Worm (Caenorhabditis elegans) whole organism, young adult: Measurements from ENCODE around the gene rps-25.

ENCODE experiments used
- B0019.2 ChIP-seq: fragments of 200-800 bp; sonication (Bioruptor generic); conservative IDR thresholded peaks from 2 replicates; pipeline ENCODE4 v1.3.6; 2022; ENCODE audit warnings: missing genetic modification reagents, missing genetic modification characterization, missing compliant biosample characterization
- F33H1.4 ChIP-seq: fragments of 200-800 bp; sonication (Bioruptor generic); IDR thresholded peaks from 2 replicates; pipeline ENCODE4 v1.3.6; 2022; ENCODE audit warnings: missing genetic modification reagents, missing genetic modification characterization, missing compliant biosample characterization
- F39B2.1 ChIP-seq: fragments of 200-800 bp; sonication (Bioruptor generic); IDR thresholded peaks from 2 replicates; pipeline ENCODE4 v1.3.6; 2022; ENCODE audit warnings: missing genetic modification reagents, missing genetic modification characterization, missing compliant biosample characterization
- F52B5.7 ChIP-seq: sonication (generic microtip); optimal IDR thresholded peaks from 2 replicates; lab custom pipeline; 2016; ENCODE audit warnings: mild to moderate bottlenecking, missing genetic modification characterization, missing compliant biosample characterization
- F55B11.4 ChIP-seq: sonication (generic microtip); optimal IDR thresholded peaks from 2 replicates; lab custom pipeline; 2016; ENCODE audit warnings: missing compliant biosample characterization, missing genetic modification characterization, borderline replicate concordance; ENCODE audit not compliant: insufficient read depth
- T07F8.4 ChIP-seq: sonication (generic microtip); optimal IDR thresholded peaks from 2 replicates; lab custom pipeline; 2016; ENCODE audit warnings: mild to moderate bottlenecking, missing genetic modification characterization, moderate library complexity, missing compliant biosample characterization
- T26A5.8 ChIP-seq: sonication (generic microtip); optimal IDR thresholded peaks from 2 replicates; lab custom pipeline; 2016; ENCODE audit warnings: missing genetic modification characterization, missing compliant biosample characterization
- Y53G8AR.9 ChIP-seq: fragments of 200-800 bp; sonication (Bioruptor generic); conservative IDR thresholded peaks from 2 replicates; pipeline ENCODE4 v1.3.6; 2022; ENCODE audit warnings: missing genetic modification reagents, missing genetic modification characterization, missing compliant biosample characterization
- Y67H2A.10 ChIP-seq: fragments of 200-800 bp; sonication (Bioruptor generic); conservative IDR thresholded peaks from 2 replicates; pipeline ENCODE4 v1.3.6; 2022; ENCODE audit warnings: missing genetic modification reagents, missing genetic modification characterization, missing compliant biosample characterization
- attf-3 ChIP-seq: fragments of 200-800 bp; sonication (Bioruptor generic); conservative IDR thresholded peaks from 2 replicates; pipeline ENCODE4 v1.3.6; 2022; ENCODE audit warnings: missing genetic modification reagents, missing genetic modification characterization, missing compliant biosample characterization
- attf-6 ChIP-seq: fragments of 200-800 bp; sonication (Bioruptor generic); IDR thresholded peaks from 2 replicates; pipeline ENCODE4 v1.3.6; 2022; ENCODE audit warnings: missing genetic modification reagents, missing genetic modification characterization, missing compliant biosample characterization
- ceh-79 ChIP-seq: sonication (generic microtip); optimal IDR thresholded peaks from 2 replicates; lab custom pipeline; 2017; ENCODE audit warnings: mild to moderate bottlenecking, missing genetic modification characterization, missing compliant biosample characterization
- ceh-91 ChIP-seq: fragments of 200-800 bp; sonication (Bioruptor generic); IDR thresholded peaks from 2 replicates; pipeline ENCODE4 v1.3.6; 2022; ENCODE audit warnings: missing genetic modification reagents, missing genetic modification characterization, missing compliant biosample characterization
- dox-1 ChIP-seq: fragments of 200-800 bp; sonication (Bioruptor generic); IDR thresholded peaks from 2 replicates; pipeline ENCODE4 v1.3.6; 2022; ENCODE audit warnings: missing genetic modification reagents, missing genetic modification characterization, missing compliant biosample characterization
- efl-1 ChIP-seq: fragments of 150-350 bp; optimal IDR thresholded peaks from 2 replicates; lab custom pipeline; 2014; ENCODE audit warnings: missing biosample characterization, missing genetic modification reagents, missing genetic modification characterization
- egl-44 ChIP-seq: fragments of 200-800 bp; sonication (Bioruptor generic); IDR thresholded peaks from 2 replicates; pipeline ENCODE4 v1.3.6; 2022; ENCODE audit warnings: missing genetic modification reagents, missing genetic modification characterization, missing compliant biosample characterization
- ekl-4 ChIP-seq: fragments of 200-800 bp; sonication (Bioruptor generic); IDR thresholded peaks from 2 replicates; pipeline ENCODE4 v1.3.6; 2022; ENCODE audit warnings: missing genetic modification reagents, missing genetic modification characterization, missing compliant biosample characterization
- ets-4 ChIP-seq: fragments of 200-800 bp; sonication (Bioruptor generic); optimal IDR thresholded peaks from 2 replicates; lab custom pipeline; 2018; ENCODE audit warnings: mild to moderate bottlenecking, missing genetic modification characterization, missing compliant biosample characterization
- fkh-3 ChIP-seq: sonication (generic microtip); optimal IDR thresholded peaks from 2 replicates; lab custom pipeline; 2016; ENCODE audit warnings: mild to moderate bottlenecking, missing genetic modification characterization, missing compliant biosample characterization
- him-1 ChIP-seq: sonication (generic microtip); optimal IDR thresholded peaks from 2 replicates; lab custom pipeline; 2016; ENCODE audit warnings: missing genotype, missing genetic modification reagents, missing genetic modification characterization, missing compliant biosample characterization
- hlh-12 ChIP-seq: sonication (generic microtip); optimal IDR thresholded peaks from 2 replicates; lab custom pipeline; 2016; ENCODE audit warnings: missing genetic modification characterization, missing compliant biosample characterization
- hlh-26 ChIP-seq: fragments of 200-800 bp; sonication (Bioruptor generic); conservative IDR thresholded peaks from 2 replicates; pipeline ENCODE4 v1.3.6; 2022; ENCODE audit warnings: missing genetic modification reagents, missing genetic modification characterization, missing compliant biosample characterization
- hsf-1 ChIP-seq: fragments of 200-800 bp; sonication (Bioruptor generic); IDR thresholded peaks from 2 replicates; pipeline ENCODE4 v1.3.6; 2022; ENCODE audit warnings: missing genetic modification reagents, missing genetic modification characterization, missing compliant biosample characterization
- let-607 ChIP-seq, 2 experiments: fragments of 200-800 bp in 1 of 2; sonication (Bioruptor generic) in 1 of 2; sonication (generic microtip) in 1 of 2; optimal IDR thresholded peaks; 2 replicates each; lab custom pipeline; 2016 to 2018; ENCODE audit warnings: mild to moderate bottlenecking in 2 of 2, missing compliant biosample characterization in 2 of 2, missing genetic modification characterization in 2 of 2, moderate library complexity in 2 of 2, missing genotype in 1 of 2
- lin-26 ChIP-seq: fragments of 200-800 bp; sonication (Bioruptor generic); IDR thresholded peaks from 2 replicates; pipeline ENCODE4 v1.3.6; 2022; ENCODE audit warnings: missing genetic modification reagents, missing genetic modification characterization, missing compliant biosample characterization
- lsl-1 ChIP-seq: fragments of 200-800 bp; sonication (Bioruptor generic); optimal IDR thresholded peaks from 2 replicates; lab custom pipeline; 2018; ENCODE audit warnings: mild to moderate bottlenecking, missing genetic modification characterization, moderate library complexity, missing compliant biosample characterization
- lsy-27 ChIP-seq: sonication (generic microtip); optimal IDR thresholded peaks from 2 replicates; lab custom pipeline; 2017; ENCODE audit warnings: missing genetic modification characterization, mild to moderate bottlenecking, missing compliant biosample characterization, antibody characterized with exemption, missing genotype, borderline replicate concordance; ENCODE audit not compliant: insufficient read depth
- madf-10 ChIP-seq: sonication (generic microtip); optimal IDR thresholded peaks from 2 replicates; lab custom pipeline; 2016; ENCODE audit warnings: mild to moderate bottlenecking, missing genetic modification characterization, missing compliant biosample characterization
- madf-6 ChIP-seq: fragments of 200-800 bp; sonication (Bioruptor generic); IDR thresholded peaks from 2 replicates; pipeline ENCODE4 v1.3.6; 2022; ENCODE audit warnings: missing genetic modification reagents, missing genetic modification characterization, missing compliant biosample characterization
- madf-8 ChIP-seq: fragments of 200-800 bp; sonication (Bioruptor generic); conservative IDR thresholded peaks from 2 replicates; pipeline ENCODE4 v1.3.6; 2022; ENCODE audit warnings: missing genetic modification reagents, missing genetic modification characterization, missing compliant biosample characterization
- mcd-1 ChIP-seq: fragments of 200-800 bp; sonication (Bioruptor generic); IDR thresholded peaks from 2 replicates; pipeline ENCODE4 v1.3.6; 2022; ENCODE audit warnings: missing genetic modification reagents, missing genetic modification characterization, missing compliant biosample characterization
- mel-28 ChIP-seq: sonication (generic microtip); optimal IDR thresholded peaks from 2 replicates; lab custom pipeline; 2016; ENCODE audit warnings: borderline replicate concordance, mild to moderate bottlenecking, missing genetic modification characterization, missing compliant biosample characterization
- mxl-1 ChIP-seq: sonication (generic microtip); optimal IDR thresholded peaks from 2 replicates; lab custom pipeline; 2016; ENCODE audit warnings: missing genetic modification characterization, missing compliant biosample characterization
- rcor-1 ChIP-seq: fragments of 200-800 bp; sonication (Bioruptor generic); IDR thresholded peaks from 2 replicates; pipeline ENCODE4 v1.3.6; 2022; ENCODE audit warnings: missing genetic modification reagents, missing genetic modification characterization, missing compliant biosample characterization
- snpc-3.4 ChIP-seq: sonication (generic microtip); optimal IDR thresholded peaks from 2 replicates; lab custom pipeline; 2017; ENCODE audit warnings: missing genetic modification characterization, mild to moderate bottlenecking, missing compliant biosample characterization, antibody characterized with exemption, moderate library complexity, missing genotype, missing genetic modification reagents
- snpc-4 ChIP-seq, 5 experiments: fragments of 150-350 bp in 1 of 5; sonication (generic microtip) in 4 of 5; optimal IDR thresholded peaks; 2 replicates each; lab custom pipeline; 2014 to 2018; ENCODE audit warnings: missing genetic modification characterization in 5 of 5, missing biosample characterization in 3 of 5, antibody characterized with exemption in 2 of 5, mild to moderate bottlenecking in 2 of 5, missing compliant biosample characterization in 2 of 5, missing genotype in 2 of 5, moderate library complexity in 2 of 5, missing genetic modification reagents in 1 of 5
- tbx-9 ChIP-seq: sonication (generic microtip); optimal IDR thresholded peaks from 2 replicates; lab custom pipeline; 2016; ENCODE audit warnings: borderline replicate concordance, missing genetic modification characterization, inconsistent platforms, missing compliant biosample characterization
- tlf-1 ChIP-seq: fragments of 200-800 bp; sonication (Bioruptor generic); optimal IDR thresholded peaks from 2 replicates; lab custom pipeline; 2018; ENCODE audit warnings: mild to moderate bottlenecking, missing genetic modification characterization, missing compliant biosample characterization
- xnd-1 ChIP-seq: sonication (generic microtip); optimal IDR thresholded peaks from 2 replicates; lab custom pipeline; 2016; ENCODE audit warnings: missing genotype, missing genetic modification reagents, missing genetic modification characterization, missing compliant biosample characterization
- ztf-18 ChIP-seq: sonication (generic microtip); optimal IDR thresholded peaks from 2 replicates; lab custom pipeline; 2016; ENCODE audit warnings: missing genotype, mild to moderate bottlenecking, missing genetic modification characterization, missing compliant biosample characterization
- ztf-22 ChIP-seq: fragments of 200-800 bp; sonication (Bioruptor generic); optimal IDR thresholded peaks from 2 replicates; lab custom pipeline; 2018; ENCODE audit warnings: mild to moderate bottlenecking, missing genetic modification characterization, moderate library complexity, missing compliant biosample characterization

rps-25 gene

ce11 chrIV:5946602-5947444 lies 582 bp downstream of the rps-25 start, which contains the start of gene inx-7 (continued):
- TF ChIP-seq snpc-3.4 (tag; lab: Kevin White, UChicago), result peak; percentile 70

- TF ChIP-seq fkh-3 (tag; lab: Kevin White, UChicago) (no peak), lin-26 (GFP tag; lab: Robert Waterston, UW) (no peak), attf-3 (GFP tag; lab: Robert Waterston, UW) (no peak), mcd-1 (no peak), efl-1 (GFP tag; lab: Kevin White, UChicago) (peak; percentile 29), mel-28 (tag; lab: Kevin White, UChicago) (no peak), him-1 (tag; lab: Kevin White, UChicago) (no peak), ztf-18 (no peak), rcor-1 (GFP tag; lab: Robert Waterston, UW) (no peak), T26A5.8 (tag; lab: Kevin White, UChicago) (no peak), B0019.2 (no peak), let-607 (tag; optimal IDR thresholded peaks at IDR 0.05; lab: Kevin White, UChicago) (no peak), madf-8 (GFP tag; lab: Robert Waterston, UW) (peak; percentile 25; the same call in 1 of the 2 replicates), F52B5.7 (tag; lab: Kevin White, UChicago) (no peak), Y67H2A.10 (GFP tag; lab: Robert Waterston, UW) (no peak), ceh-91 (GFP tag; lab: Robert Waterston, UW) (peak; percentile 45), tbx-9 (no peak), xnd-1 (tag; lab: Kevin White, UChicago) (peak; percentile 41), lsl-1 (peak; percentile 72), madf-10 (tag; lab: Kevin White, UChicago) (no peak), madf-6 (GFP tag; lab: Robert Waterston, UW) (peak; percentile 60), attf-6 (GFP tag; lab: Robert Waterston, UW) (no peak), F33H1.4 (peak; percentile 65), snpc-4 (GFP tag; optimal IDR thresholded peaks at IDR 0.05; lab: Kevin White, UChicago) (no peak), snpc-4 (tag; optimal IDR thresholded peaks at IDR 0.05; lab: Kevin White, UChicago) (peak in 2 of 4 experiments; percentile 32 to 63), ceh-79 (tag; lab: Kevin White, UChicago) (no peak), egl-44 (GFP tag; lab: Robert Waterston, UW) (no peak), ztf-22 (GFP tag; lab: Kevin White, UChicago) (no peak), lsy-27 (no peak), tlf-1 (no peak)
Measured at ce11 chrIV:5945455-5945854, 1.9 kb downstream of the rps-25 start.

- no peak for TF ChIP-seq T07F8.4 (tag; lab: Kevin White, UChicago)
- no peak for TF ChIP-seq snpc-3.4 (tag; lab: Kevin White, UChicago)
- TF ChIP-seq F55B11.4 (tag; lab: Kevin White, UChicago), result no peak
- no peak for TF ChIP-seq mcd-1
- TF ChIP-seq hsf-1 (GFP tag; lab: Robert Waterston, UW), result no peak
- no peak for TF ChIP-seq ets-4
- no peak for TF ChIP-seq ekl-4
- TF ChIP-seq hlh-26 (GFP tag; lab: Robert Waterston, UW), result no peak
- TF ChIP-seq dox-1 (GFP tag; lab: Robert Waterston, UW), result no peak
- no peak for TF ChIP-seq Y53G8AR.9 (GFP tag; lab: Robert Waterston, UW)
- no peak for TF ChIP-seq hlh-12 (tag; lab: Kevin White, UChicago)
- no peak for TF ChIP-seq xnd-1 (tag; lab: Kevin White, UChicago)
- TF ChIP-seq efl-1 (GFP tag; lab: Kevin White, UChicago), result no peak
- no peak for TF ChIP-seq mxl-1
- no peak for TF ChIP-seq F39B2.1 (GFP tag; lab: Robert Waterston, UW)
Measured at ce11 chrIV:5944172-5944571, 3.2 kb downstream of the rps-25 start.
